Worm (Caenorhabditis elegans): Measurements from ENCODE around the gene rho-1.

rho-1 gene

ce11 chrIV:16492327-16492726 is 3.5 kb upstream of the rho-1 start:
- TF ChIP-seq lir-3 (tag; optimal IDR thresholded peaks at IDR 0.05) (no peak), pqm-1 (tag; optimal IDR thresholded peaks at IDR 0.05) (no peak), vab-7 (GFP tag; IDR thresholded peaks at IDR 0.05) (no peak; the same call in 1 of the 2 replicates), unc-62 (GFP tag; optimal IDR thresholded peaks at IDR 0.05 in 1 of 2) (peak in 1 of 2 experiments; percentile 18), unc-62 (tag; optimal IDR thresholded peaks at IDR 0.05) (no peak), dpl-1 (GFP tag; optimal IDR thresholded peaks at IDR 0.05) (peak; percentile 51), Y105C5A.15 (GFP tag; IDR thresholded peaks at IDR 0.05) (no peak), lin-15B (tag; optimal IDR thresholded peaks at IDR 0.05) (no peak), attf-4 (tag; optimal IDR thresholded peaks at IDR 0.05) (no peak), jun-1 (tag; optimal IDR thresholded peaks at IDR 0.05) (no peak), R02D3.7 (tag; optimal IDR thresholded peaks at IDR 0.05) (no peak), ztf-7 (tag; optimal IDR thresholded peaks at IDR 0.05) (peak; percentile 12), gei-8 (GFP tag; optimal IDR thresholded peaks at IDR 0.05) (peak; percentile 7), ceh-82 (tag; optimal IDR thresholded peaks at IDR 0.05) (no peak), snpc-1.2 (GFP tag; IDR thresholded peaks at IDR 0.05) (0 out of 2 replicates have a peak, but pooled peaks have one; percentile 7), pha-4 (GFP tag; IDR thresholded peaks at IDR 0.05) (peak; percentile 78), pha-4 (tag; optimal IDR thresholded peaks at IDR 0.05) (no peak), lin-1 (GFP tag; IDR thresholded peaks at IDR 0.05) (0 out of 2 replicates have a peak, but pooled peaks have one; percentile 20), spr-1 (tag; optimal IDR thresholded peaks at IDR 0.05) (peak; percentile 87), daf-19 (GFP tag; conservative IDR thresholded peaks at IDR 0.05) (no peak), lim-7 (GFP tag; IDR thresholded peaks at IDR 0.05) (0 out of 2 replicates have a peak, but pooled peaks have one; percentile 32), nhr-237 (tag; optimal IDR thresholded peaks at IDR 0.05) (no peak), ZK337.2 (GFP tag; IDR thresholded peaks at IDR 0.05) (0 out of 2 replicates have a peak, but pooled peaks have one; percentile 6), ceh-62 (tag; optimal IDR thresholded peaks at IDR 0.05) (no peak), Y5F2A.4 (GFP tag; optimal IDR thresholded peaks at IDR 0.05) (no peak), dmd-8 (GFP tag; IDR thresholded peaks at IDR 0.05) (no peak), daf-16 (GFP tag; optimal IDR thresholded peaks at IDR 0.05) (peak; percentile 43 to 71), daf-16 (tag; optimal IDR thresholded peaks at IDR 0.05) (peak; percentile 86), ceh-28 (tag; optimal IDR thresholded peaks at IDR 0.05) (peak; percentile 87), arid-1 (GFP tag; conservative IDR thresholded peaks at IDR 0.05) (peak; percentile 63), hmg-1.1 (GFP tag; IDR thresholded peaks at IDR 0.05) (peak; percentile 92), mdt-29 (GFP tag; IDR thresholded peaks at IDR 0.05) (no peak), nhr-76 (tag; optimal IDR thresholded peaks at IDR 0.05) (no peak), mxl-2 (GFP tag; conservative IDR thresholded peaks at IDR 0.05) (no peak; the same call in 1 of the 2 replicates), nhr-42 (GFP tag; IDR thresholded peaks at IDR 0.05) (0 out of 2 replicates have a peak, but pooled peaks have one; percentile 14), nhr-41 (GFP tag; IDR thresholded peaks at IDR 0.05) (no peak), T20F7.1 (GFP tag; optimal IDR thresholded peaks at IDR 0.05) (no peak), zfp-3 (GFP tag; conservative IDR thresholded peaks at IDR 0.05) (peak; percentile 50; the same call in 1 of the 2 replicates), snpc-4 (tag; optimal IDR thresholded peaks at IDR 0.05) (no peak), mes-2 (tag; optimal IDR thresholded peaks at IDR 0.05; ENCODE audit: poor library complexity, severe bottlenecking) (peak; percentile 64), madf-5 (GFP tag; IDR thresholded peaks at IDR 0.05) (no peak; a peak in 1 of 4 replicates), hif-1 (tag; optimal IDR thresholded peaks at IDR 0.05) (peak; percentile 47 to 92), zip-2 (tag; optimal IDR thresholded peaks at IDR 0.05) (no peak), unc-130 (GFP tag; optimal IDR thresholded peaks at IDR 0.05) (peak; percentile 4), T26A8.4 (GFP tag; IDR thresholded peaks at IDR 0.05) (0 out of 2 replicates have a peak, but pooled peaks have one; percentile 61), dmd-6 (GFP tag; IDR thresholded peaks at IDR 0.05) (peak; percentile 81), zfp-2 (tag; optimal IDR thresholded peaks at IDR 0.05) (peak; percentile 23), nhr-48 (tag; optimal IDR thresholded peaks at IDR 0.05) (peak; percentile 76), nhr-102 (tag; optimal IDR thresholded peaks at IDR 0.05) (peak; percentile 75), F49E8.2 (tag; optimal IDR thresholded peaks at IDR 0.05; ENCODE audit: borderline replicate concordance) (no peak), dmd-9 (GFP tag; IDR thresholded peaks at IDR 0.05) (peak; percentile 80), duxl-1 (tag; optimal IDR thresholded peaks at IDR 0.05; ENCODE audit: poor library complexity) (peak; percentile 41)

Measured in whole organism, L4 larva.